Fruit fly (Drosophila melanogaster) whole organism, wandering third instar larva: ENCODE results near the gene Ac13E.

ENCODE experiments used
- Hnf4 ChIP-seq: fragments of 200-800 bp; sonication (Bioruptor generic); optimal IDR thresholded peaks from 2 replicates; lab custom pipeline; 2016; ENCODE audit warnings: missing biosample characterization, mild to moderate bottlenecking, missing genetic modification characterization
- h ChIP-seq: fragments of 200-800 bp; sonication (Bioruptor generic); optimal IDR thresholded peaks from 3 replicates; lab custom pipeline; 2016; ENCODE audit warnings: missing biosample characterization, mild to moderate bottlenecking, missing genetic modification characterization

- no peak for TF ChIP-seq Hnf4 (GFP tag; lab: Kevin White, UChicago)
- TF ChIP-seq h (GFP tag; lab: Kevin White, UChicago) = no peak
These were observed 10.5 kb downstream of the Ac13E start for dm6 chrX:15543479-15544044.
